Worm (Caenorhabditis elegans) whole organism, L1 larva: ENCODE results near the gene dpy-10.

Experiments
- fos-1 ChIP-seq: fragments of 150-350 bp; optimal IDR thresholded peaks from 2 replicates; lab custom pipeline; 2014; ENCODE audit warnings: missing biosample characterization, missing genetic modification characterization
- lin-39 ChIP-seq: fragments of 150-350 bp; optimal IDR thresholded peaks from 2 replicates; lab custom pipeline; 2014; ENCODE audit warnings: missing biosample characterization, missing genetic modification reagents, missing genetic modification characterization
- nhr-76 ChIP-seq: sonication (generic microtip); optimal IDR thresholded peaks from 2 replicates; lab custom pipeline; 2017; ENCODE audit warnings: missing biosample characterization, missing genetic modification characterization
- nhr-90 ChIP-seq: sonication (generic microtip); optimal IDR thresholded peaks from 2 replicates; lab custom pipeline; 2016; ENCODE audit warnings: mild to moderate bottlenecking, missing genetic modification characterization, missing compliant biosample characterization; ENCODE audit not compliant: poor library complexity

ce11 chrII:6706552-6707091 lies 5.4 kb downstream of the dpy-10 start:
- TF ChIP-seq nhr-90 (no peak), nhr-76 (tag; lab: Kevin White, UChicago) (no peak), fos-1 (tag; lab: Kevin White, UChicago) (no peak), lin-39 (tag; lab: Kevin White, UChicago) (no peak)
